Fruit fly (Drosophila melanogaster) S2 (cell line): ENCODE measurements around the gene CG6686.

Source experiments
- CG8478 ChIP-seq: fragments of >200 bp; optimal IDR thresholded peaks from 2 replicates; lab custom pipeline; 2018
- CTCF ChIP-seq, 2 experiments: fragments of >200 bp; optimal IDR thresholded peaks; 2 replicates each; lab custom pipeline; 2018

- TF ChIP-seq CTCF (optimal IDR thresholded peaks at IDR 0.05; lab: Kevin White, UChicago) (no peak), CG8478 (no peak)
These were observed 37.9 kb downstream of the CG6686 start for dm6 chr2L:11949917-11950316.
